Worm (Caenorhabditis elegans) whole organism, midembryonic: ENCODE results near the gene F09A5.2.

Source experiments
- T22C8.4 ChIP-seq: fragments of 200-800 bp; sonication (Bioruptor generic); IDR thresholded peaks from 2 replicates; pipeline ENCODE4 v1.3.6; 2022; ENCODE audit warnings: missing genetic modification characterization, missing compliant biosample characterization
- cog-1 ChIP-seq: sonication (generic microtip); optimal IDR thresholded peaks from 2 replicates; lab custom pipeline; 2016; ENCODE audit warnings: missing genetic modification characterization, missing compliant biosample characterization
- flt-1 ChIP-seq: fragments of 200-800 bp; sonication (Bioruptor generic); IDR thresholded peaks from 2 replicates; pipeline ENCODE4 v1.3.6; 2022; ENCODE audit warnings: missing genetic modification characterization, missing compliant biosample characterization
- med-1 ChIP-seq: sonication (generic microtip); optimal IDR thresholded peaks from 2 replicates; lab custom pipeline; 2017; ENCODE audit warnings: missing genetic modification characterization, mild to moderate bottlenecking, missing compliant biosample characterization, antibody characterized with exemption, missing genetic modification reagents; ENCODE audit not compliant: insufficient read depth
- ref-1 ChIP-seq: fragments of 200-800 bp; sonication (Bioruptor generic); conservative IDR thresholded peaks from 2 replicates; pipeline ENCODE4 v1.3.6; 2022; ENCODE audit warnings: missing genetic modification reagents, missing genetic modification characterization, missing compliant biosample characterization
- tab-1 ChIP-seq: fragments of 200-800 bp; sonication (Bioruptor generic); IDR thresholded peaks from 2 replicates; pipeline ENCODE4 v1.3.6; 2022; ENCODE audit warnings: missing genetic modification characterization, missing compliant biosample characterization
- ztf-23 ChIP-seq: fragments of 200-800 bp; sonication (Bioruptor generic); IDR thresholded peaks from 2 replicates; pipeline ENCODE4 v1.3.6; 2022; ENCODE audit warnings: missing genetic modification reagents, missing genetic modification characterization, missing compliant biosample characterization

DNA sequence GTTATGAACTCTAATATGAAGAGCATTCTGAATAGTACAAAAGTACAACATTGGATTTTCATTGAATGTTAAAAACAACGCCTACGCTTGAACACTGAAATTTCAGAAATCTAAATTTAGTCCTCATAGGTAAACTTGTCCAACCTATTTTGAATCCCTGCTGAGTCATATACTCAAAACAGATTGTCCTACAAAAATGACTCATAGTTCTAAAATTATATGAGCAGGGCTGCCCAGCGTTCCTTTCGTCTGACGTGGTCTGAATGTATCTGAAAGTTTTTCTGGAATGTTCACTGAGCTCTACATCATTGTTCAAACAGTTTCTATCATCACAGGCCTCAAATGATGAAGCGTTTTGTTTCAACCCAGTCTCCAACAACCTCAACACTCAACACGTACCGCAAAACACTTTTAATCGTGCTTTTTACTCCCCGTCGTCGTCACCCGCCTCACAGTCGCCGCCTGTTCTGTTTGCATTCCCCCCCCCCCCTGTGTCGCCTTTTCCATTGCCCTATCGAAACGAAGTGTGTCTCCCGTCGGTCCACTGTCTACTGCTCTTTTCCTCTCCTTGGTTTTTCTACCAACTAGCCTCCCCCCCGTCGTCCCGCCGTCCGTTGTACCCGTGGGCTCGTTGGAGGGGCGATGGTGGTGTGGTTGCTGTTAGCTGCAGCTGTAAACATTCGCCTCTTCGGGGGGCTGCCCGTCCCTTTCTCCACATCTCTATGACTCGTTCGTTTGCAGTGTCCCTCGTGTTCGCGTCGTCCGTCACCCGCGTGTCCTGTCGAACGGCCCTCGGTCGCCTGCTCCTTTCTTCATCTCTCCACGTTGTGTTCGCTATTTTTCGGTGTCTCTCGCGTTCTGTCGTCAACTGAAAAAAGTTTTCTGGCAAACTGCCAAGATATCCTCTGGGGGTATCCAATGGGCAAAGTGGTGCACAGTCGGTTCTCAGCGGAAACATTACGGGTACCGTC lies 9.1 kb downstream of the F09A5.2 start:
- TF ChIP-seq ztf-23 (GFP tag; lab: Robert Waterston, UW) (peak; percentile 68), flt-1 (GFP tag; lab: Robert Waterston, UW) (no peak; the same call in none of the 2 replicates), ref-1 (GFP tag; lab: Robert Waterston, UW) (no peak), T22C8.4 (GFP tag; lab: Robert Waterston, UW) (0 out of 2 replicates have a peak, but pooled peaks have one; percentile 21), tab-1 (0 out of 2 replicates have a peak, but pooled peaks have one; percentile 53), med-1 (peak; percentile 6), cog-1 (tag; lab: Kevin White, UChicago) (peak; percentile 5)
